In the genomic region with DNA sequence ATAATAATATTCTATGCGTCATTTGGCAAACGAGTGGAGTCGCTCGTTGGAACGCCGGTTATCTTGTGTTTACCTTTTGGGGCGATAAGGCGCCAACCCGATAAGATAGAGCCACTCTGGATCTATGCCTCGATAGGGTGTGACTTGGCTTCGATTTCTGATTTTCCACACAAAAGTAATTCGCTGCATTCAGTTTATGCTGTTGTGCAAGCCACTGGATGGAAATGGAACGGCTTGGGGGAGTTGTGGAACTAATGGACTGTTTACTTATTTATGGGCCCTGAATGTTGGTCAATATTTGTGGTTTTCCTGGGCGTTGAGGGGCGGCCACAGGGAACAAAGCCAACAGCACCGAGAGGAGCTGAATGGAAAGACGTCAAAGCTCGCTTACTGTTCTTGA, we compare ENCODE assay signal across 5 fruit fly cellular contexts.
TF ChIP-seq lines count a peak whose summit lies in the region.

No protein-coding gene starts in this region.

- TF ChIP-seq CTCF in whole organism, embryonic (GFP tag; optimal IDR thresholded peaks at IDR 0.05; lab: Kevin White, UChicago): no peak

TF ChIP-seq in whole organism, adult, 20 proteins besides CTCF, POLR2A, EP300 and RAD21:
- no peak for TF ChIP-seq ovo (GFP tag; optimal IDR thresholded peaks at IDR 0.05; lab: Kevin White, UChicago)
- peak; percentile 4 for TF ChIP-seq CG33017 (tag; optimal IDR thresholded peaks at IDR 0.05; lab: Kevin White, UChicago)
- no peak for TF ChIP-seq cic (GFP tag; optimal IDR thresholded peaks at IDR 0.05; lab: Kevin White, UChicago)
- no peak for TF ChIP-seq toe (GFP tag; optimal IDR thresholded peaks at IDR 0.05; lab: Kevin White, UChicago)
- TF ChIP-seq CG11617 (GFP tag; optimal IDR thresholded peaks at IDR 0.05; lab: Kevin White, UChicago): peak; percentile 2
- TF ChIP-seq tj (GFP tag; optimal IDR thresholded peaks at IDR 0.05; lab: Kevin White, UChicago): no peak
- no peak for TF ChIP-seq CG12768 (GFP tag; optimal IDR thresholded peaks at IDR 0.05; lab: Kevin White, UChicago)
- peak; percentile 5 for TF ChIP-seq CG7101 (tag; optimal IDR thresholded peaks at IDR 0.05; lab: Kevin White, UChicago)
- no peak for TF ChIP-seq Hr96 (GFP tag; optimal IDR thresholded peaks at IDR 0.05; lab: Kevin White, UChicago)
- TF ChIP-seq Clk (GFP tag; optimal IDR thresholded peaks at IDR 0.05; lab: Kevin White, UChicago): no peak

TF ChIP-seq in whole organism, embryonic, 481 proteins besides CTCF, POLR2A, EP300 and RAD21 (continues in another document):
- TF ChIP-seq CG12769 (tag; optimal IDR thresholded peaks at IDR 0.05; lab: Kevin White, UChicago) (peak; percentile 79), HmgD (GFP tag; optimal IDR thresholded peaks at IDR 0.05; lab: Kevin White, UChicago) (no peak), E2f2 (GFP tag; IDR thresholded peaks at IDR 0.05; lab: Robert Waterston, UW) (no peak), CG3065 (GFP tag; optimal IDR thresholded peaks at IDR 0.05; lab: Kevin White, UChicago) (no peak), CG8359 (GFP tag; optimal IDR thresholded peaks at IDR 0.05; lab: Kevin White, UChicago; ENCODE audit: borderline replicate concordance) (no peak), slou (GFP tag; optimal IDR thresholded peaks at IDR 0.05; lab: Kevin White, UChicago) (no peak), CG8924 (tag; optimal IDR thresholded peaks at IDR 0.05; lab: Kevin White, UChicago) (no peak), p53 (GFP tag; optimal IDR thresholded peaks at IDR 0.05; lab: Kevin White, UChicago) (no peak), CG8478 (optimal IDR thresholded peaks at IDR 0.05; lab: Kevin White, UChicago) (no peak), CG13296 (GFP tag; optimal IDR thresholded peaks at IDR 0.05; lab: Kevin White, UChicago) (no peak), Six4 (GFP tag; optimal IDR thresholded peaks at IDR 0.05; lab: Kevin White, UChicago) (no peak), ro (GFP tag; IDR thresholded peaks at IDR 0.05; lab: Robert Waterston, UW) (no peak), sim (GFP tag; IDR thresholded peaks at IDR 0.05; lab: Robert Waterston, UW) (0 out of 2 replicates have a peak, but pooled peaks have one; percentile 47), CG3163 (GFP tag; optimal IDR thresholded peaks at IDR 0.05; lab: Kevin White, UChicago) (no peak), CG11398 (GFP tag; optimal IDR thresholded peaks at IDR 0.05; lab: Kevin White, UChicago) (no peak), aop (GFP tag; IDR thresholded peaks at IDR 0.05; lab: Robert Waterston, UW) (no peak), h (optimal IDR thresholded peaks at IDR 0.05; lab: Kevin White, UChicago) (no peak), CG6175 (GFP tag; IDR thresholded peaks at IDR 0.05; lab: Robert Waterston, UW) (no peak), Dfd (GFP tag; optimal IDR thresholded peaks at IDR 0.05; lab: Kevin White, UChicago) (no peak), CG30403 (GFP tag; optimal IDR thresholded peaks at IDR 0.05; lab: Kevin White, UChicago) (no peak)

TF ChIP-seq in whole organism, prepupa, 60 proteins besides CTCF, POLR2A, EP300 and RAD21 (continues in another document):
- TF ChIP-seq pdm3 (GFP tag; optimal IDR thresholded peaks at IDR 0.05; lab: Kevin White, UChicago) (peak; percentile 19), CG9139 (GFP tag; optimal IDR thresholded peaks at IDR 0.05; lab: Kevin White, UChicago) (peak; percentile 5), svp (GFP tag; lab: Kevin White, UChicago) (peak; percentile 52), cyc (GFP tag; optimal IDR thresholded peaks at IDR 0.05; lab: Kevin White, UChicago) (no peak), CG10669 (GFP tag; optimal IDR thresholded peaks at IDR 0.05; lab: Kevin White, UChicago) (peak; percentile 4), CG7368 (GFP tag; optimal IDR thresholded peaks at IDR 0.05; lab: Kevin White, UChicago) (no peak), ss (GFP tag; optimal IDR thresholded peaks at IDR 0.05; lab: Kevin White, UChicago) (peak in 1 of 2 experiments; percentile 17), Ets21C (GFP tag; optimal IDR thresholded peaks at IDR 0.05; lab: Kevin White, UChicago) (no peak), Sox14 (GFP tag; optimal IDR thresholded peaks at IDR 0.05; lab: Kevin White, UChicago) (peak; percentile 60), spab (GFP tag; optimal IDR thresholded peaks at IDR 0.05; lab: Kevin White, UChicago) (peak; percentile 19), Hr39 (GFP tag; optimal IDR thresholded peaks at IDR 0.05; lab: Kevin White, UChicago) (no peak), OdsH (GFP tag; optimal IDR thresholded peaks at IDR 0.05; lab: Kevin White, UChicago) (no peak), eg (GFP tag; IDR thresholded peaks at IDR 0.05; lab: Robert Waterston, UW) (peak; percentile 26; the same call in 1 of the 3 replicates), fkh (GFP tag; optimal IDR thresholded peaks at IDR 0.05; lab: Kevin White, UChicago) (peak; percentile 91), Hr38 (GFP tag; optimal IDR thresholded peaks at IDR 0.05; lab: Kevin White, UChicago) (no peak), Sox15 (GFP tag; optimal IDR thresholded peaks at IDR 0.05; lab: Kevin White, UChicago) (no peak), esn (GFP tag; optimal IDR thresholded peaks at IDR 0.05; lab: Kevin White, UChicago) (no peak), achi (GFP tag; optimal IDR thresholded peaks at IDR 0.05; lab: Kevin White, UChicago) (no peak), CG3919 (GFP tag; optimal IDR thresholded peaks at IDR 0.05; lab: Kevin White, UChicago) (peak; percentile 1), Eip93F (GFP tag; optimal IDR thresholded peaks at IDR 0.05; lab: Kevin White, UChicago) (no peak), Eip75B (GFP tag; optimal IDR thresholded peaks at IDR 0.05; lab: Kevin White, UChicago) (no peak)

TF ChIP-seq in whole organism, pupa, 21 proteins besides CTCF, POLR2A, EP300 and RAD21:
- TF ChIP-seq Pif1A (GFP tag; optimal IDR thresholded peaks at IDR 0.05; lab: Kevin White, UChicago): peak; percentile 31
- TF ChIP-seq CG14655 (GFP tag; optimal IDR thresholded peaks at IDR 0.05; lab: Kevin White, UChicago): peak; percentile 15
- no peak for TF ChIP-seq EcR (GFP tag; optimal IDR thresholded peaks at IDR 0.05; lab: Kevin White, UChicago)
- TF ChIP-seq CG8159 (tag; optimal IDR thresholded peaks at IDR 0.05; lab: Kevin White, UChicago): peak; percentile 6
- peak; percentile 25 for TF ChIP-seq gl (tag; optimal IDR thresholded peaks at IDR 0.05; lab: Kevin White, UChicago)
- TF ChIP-seq CG32121 (GFP tag; IDR thresholded peaks at IDR 0.05; lab: Robert Waterston, UW): no peak

TF ChIP-seq in whole organism, wandering third instar larva, 38 proteins besides CTCF, POLR2A, EP300 and RAD21:
- TF ChIP-seq rgr (GFP tag; optimal IDR thresholded peaks at IDR 0.05; lab: Kevin White, UChicago) (peak; percentile 10), Hr83 (GFP tag; optimal IDR thresholded peaks at IDR 0.05; lab: Kevin White, UChicago; ENCODE audit: poor library complexity, severe bottlenecking) (no peak)
